Fruit fly (Drosophila melanogaster): ENCODE measurements around the gene CG16953.

Gene CG16953

dm6 chr3R:20542283-20543144 lies 43.1 kb downstream of the CG16953 start:
- peak; percentile 7 for TF ChIP-seq CG17801 (GFP tag; optimal IDR thresholded peaks at IDR 0.05; ENCODE audit: partially characterized antibody)

DNA sequence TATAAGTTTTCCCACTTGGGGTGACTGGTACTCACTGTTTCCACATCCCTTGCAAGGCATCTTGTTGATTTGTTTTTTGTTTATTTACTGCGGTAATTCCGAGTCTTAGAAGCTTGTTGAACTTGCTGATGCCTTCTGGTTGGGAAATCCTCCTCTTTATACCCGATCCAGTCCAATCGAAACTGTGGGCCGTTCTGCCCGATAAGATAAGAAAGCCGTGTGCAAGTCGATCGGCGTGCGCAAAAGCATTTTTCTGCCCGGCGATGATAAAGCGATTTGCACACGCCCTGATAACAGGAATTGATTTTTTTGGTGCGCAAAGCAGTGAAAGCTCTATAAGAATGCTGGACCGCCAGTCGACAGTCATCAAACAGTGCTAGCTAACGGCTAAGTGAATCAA lies 51.1 kb downstream of the CG16953 start, which contains the start of the genes MtnE and MtnD:
MtnE (minus strand) TSS at position 130 of the 400 bp plus-strand sequence.
MtnD (plus strand) TSS at position 388 of the 400 bp plus-strand sequence.
- TF ChIP-seq CG17801 (GFP tag; optimal IDR thresholded peaks at IDR 0.05; ENCODE audit: partially characterized antibody) = no peak

All from ovary, adult (tissue).